Fruit fly (Drosophila melanogaster) whole organism: ENCODE data around the gene Wdr33.

Experiments used
- Dll ChIP-seq: fragments of >200 bp; optimal IDR thresholded peaks from 2 replicates; lab custom pipeline; 2017
- EcR ChIP-seq, 2 experiments: fragments of >200 bp; optimal IDR thresholded peaks; 2 replicates each; lab custom pipeline; 2017; ENCODE audit warnings: missing biosample characterization in 2 of 2, missing genetic modification characterization in 2 of 2, missing genetic modification reagents in 2 of 2
- pan ChIP-seq: fragments of >200 bp; optimal IDR thresholded peaks from 2 replicates; lab custom pipeline; 2017
- psq ChIP-seq: fragments of >200 bp; optimal IDR thresholded peaks from 2 replicates; lab custom pipeline; 2017
- usp ChIP-seq: fragments of >200 bp; optimal IDR thresholded peaks from 2 replicates; lab custom pipeline; 2017; ENCODE audit warnings: missing biosample characterization, missing genetic modification characterization, mixed read lengths

dm6 chr3R:5659829-5660197 is 622 bp upstream of the Wdr33 start, which contains the start of gene CG2182:
- TF ChIP-seq pan (lab: Kevin White, UChicago) = no peak
- no peak for TF ChIP-seq Dll
- no peak for TF ChIP-seq usp (GFP tag; lab: Kevin White, UChicago)
- TF ChIP-seq psq (lab: Kevin White, UChicago) = no peak
- TF ChIP-seq EcR (GFP tag; optimal IDR thresholded peaks at IDR 0.05; lab: Kevin White, UChicago) = no peak
